Fruit fly (Drosophila melanogaster) whole organism, embryonic: ENCODE measurements around the gene HDAC4.
A peak's percentile ranks its signal among the peaks of the same experiment; 100 is the strongest.

Experiments used
- CG12155 ChIP-seq: fragments of 200-800 bp; sonication (Bioruptor generic); optimal IDR thresholded peaks from 3 replicates; lab custom pipeline; 2016; ENCODE audit warnings: missing biosample characterization, missing genetic modification characterization
- CG12769 ChIP-seq: fragments of 200-800 bp; sonication (Bioruptor generic); optimal IDR thresholded peaks from 2 replicates; lab custom pipeline; 2019; ENCODE audit warnings: missing biosample characterization, mild to moderate bottlenecking, missing genetic modification characterization, moderate library complexity
- CG13424 ChIP-seq: fragments of 200-800 bp; sonication (Bioruptor generic); optimal IDR thresholded peaks from 2 replicates; lab custom pipeline; 2019; ENCODE audit warnings: missing biosample characterization, mild to moderate bottlenecking, missing genetic modification characterization, moderate library complexity
- CG1603 ChIP-seq: fragments of 200-800 bp; sonication (Bioruptor generic); optimal IDR thresholded peaks from 2 replicates; lab custom pipeline; 2019; ENCODE audit warnings: missing biosample characterization, mild to moderate bottlenecking, missing genetic modification characterization, moderate library complexity
- CG17328 ChIP-seq: fragments of 200-800 bp; sonication (Bioruptor generic); IDR thresholded peaks from 2 replicates; pipeline ENCODE4 v1.3.6; 2022; ENCODE audit warnings: missing biosample characterization, missing genetic modification characterization
- CG18619 ChIP-seq: fragments of 200-800 bp; sonication (Bioruptor generic); optimal IDR thresholded peaks from 3 replicates; lab custom pipeline; 2017; ENCODE audit warnings: missing biosample characterization, mild to moderate bottlenecking, missing genetic modification characterization
- CG2129 ChIP-seq: fragments of 200-800 bp; sonication (Bioruptor generic); IDR thresholded peaks from 2 replicates; pipeline ENCODE4 v1.3.6; 2022; ENCODE audit warnings: missing biosample characterization, missing genetic modification characterization; ENCODE audit not compliant: partially characterized antibody
- CG2199 ChIP-seq: fragments of 200-800 bp; sonication (Bioruptor generic); IDR thresholded peaks from 3 replicates; pipeline ENCODE4 v1.3.6; 2022; ENCODE audit warnings: missing biosample characterization, missing genetic modification characterization
- CG32532 ChIP-seq: fragments of 200-800 bp; sonication (Bioruptor generic); IDR thresholded peaks from 2 replicates; pipeline ENCODE4 v1.3.6; 2022; ENCODE audit warnings: missing biosample characterization, missing genetic modification characterization
- CG33213 ChIP-seq: fragments of 200-800 bp; sonication (Bioruptor generic); optimal IDR thresholded peaks from 3 replicates; lab custom pipeline; 2016; ENCODE audit warnings: missing biosample characterization, missing genetic modification characterization
- CG4328 ChIP-seq: fragments of 200-800 bp; sonication (Bioruptor generic); optimal IDR thresholded peaks from 3 replicates; lab custom pipeline; 2017; ENCODE audit warnings: missing biosample characterization, missing genetic modification reagents, missing genetic modification characterization
- CG5180 ChIP-seq: fragments of 200-800 bp; sonication (Bioruptor generic); optimal IDR thresholded peaks from 3 replicates; lab custom pipeline; 2017; ENCODE audit warnings: missing biosample characterization, missing genetic modification characterization, mild to moderate bottlenecking, moderate library complexity, missing genetic modification reagents
- CG6254 ChIP-seq: fragments of 200-800 bp; sonication (Bioruptor generic); optimal IDR thresholded peaks from 3 replicates; lab custom pipeline; 2017; ENCODE audit warnings: mild to moderate bottlenecking, missing biosample characterization, missing genetic modification reagents, missing genetic modification characterization
- CG6683 ChIP-seq: fragments of 200-800 bp; sonication (Bioruptor generic); optimal IDR thresholded peaks from 2 replicates; lab custom pipeline; 2017; ENCODE audit warnings: missing biosample characterization, mild to moderate bottlenecking, missing genetic modification characterization, missing genetic modification reagents
- CG9215 ChIP-seq: fragments of 200-800 bp; sonication (Bioruptor generic); IDR thresholded peaks from 2 replicates; pipeline ENCODE4 v1.3.6; 2022; ENCODE audit warnings: missing biosample characterization, missing genetic modification characterization
- Dip2 ChIP-seq: fragments of 200-800 bp; sonication (Bioruptor generic); IDR thresholded peaks from 2 replicates; pipeline ENCODE4 v1.3.6; 2022; ENCODE audit warnings: missing biosample characterization, missing genetic modification characterization
- Drgx ChIP-seq: fragments of 200-800 bp; sonication (Bioruptor generic); IDR thresholded peaks from 2 replicates; pipeline ENCODE4 v1.3.6; 2022; ENCODE audit warnings: missing biosample characterization, missing genetic modification characterization
- Eip74EF ChIP-seq, 2 experiments: fragments of 200-800 bp in 1 of 2; fragments of >200 bp in 1 of 2; sonication (Bioruptor generic) in 1 of 2; optimal IDR thresholded peaks; 2 replicates each; lab custom pipeline; 2017 to 2019; ENCODE audit warnings: missing biosample characterization in 2 of 2, missing genetic modification characterization in 2 of 2, mild to moderate bottlenecking in 1 of 2, moderate library complexity in 1 of 2
- Fer1 ChIP-seq: fragments of 200-800 bp; sonication (Bioruptor generic); optimal IDR thresholded peaks from 2 replicates; lab custom pipeline; 2017; ENCODE audit warnings: missing biosample characterization, mild to moderate bottlenecking, missing genetic modification characterization
- Fer2 ChIP-seq: fragments of 200-800 bp; sonication (Bioruptor generic); optimal IDR thresholded peaks from 2 replicates; lab custom pipeline; 2018; ENCODE audit warnings: missing biosample characterization, mild to moderate bottlenecking, missing genetic modification characterization, moderate library complexity
- HHEX ChIP-seq: fragments of 200-800 bp; sonication (Bioruptor generic); optimal IDR thresholded peaks from 3 replicates; lab custom pipeline; 2017; ENCODE audit warnings: missing biosample characterization, mild to moderate bottlenecking, missing genetic modification characterization, missing genetic modification reagents
- Hmr ChIP-seq: fragments of 200-800 bp; sonication (Bioruptor generic); optimal IDR thresholded peaks from 3 replicates; lab custom pipeline; 2017; ENCODE audit warnings: mild to moderate bottlenecking, missing biosample characterization, missing genetic modification reagents, missing genetic modification characterization
- Med ChIP-seq: fragments of 200-800 bp; sonication (Bioruptor generic); peaks from one replicate; lab custom pipeline; 2016; ENCODE audit warnings: missing biosample characterization, missing genetic modification characterization, mild to moderate bottlenecking, inconsistent platforms, moderate library complexity
- Meics ChIP-seq: fragments of 200-800 bp; sonication (Bioruptor generic); optimal IDR thresholded peaks from 2 replicates; lab custom pipeline; 2017; ENCODE audit warnings: missing biosample characterization, mild to moderate bottlenecking, missing genetic modification characterization
- Oli ChIP-seq: fragments of 200-800 bp; sonication (Bioruptor generic); optimal IDR thresholded peaks from 2 replicates; lab custom pipeline; 2018; ENCODE audit warnings: missing biosample characterization, mild to moderate bottlenecking, missing genetic modification characterization, moderate library complexity
- PHDP ChIP-seq: fragments of 200-800 bp; sonication (Bioruptor generic); optimal IDR thresholded peaks from 3 replicates; lab custom pipeline; 2018; ENCODE audit warnings: missing biosample characterization, mild to moderate bottlenecking, missing genetic modification characterization, moderate library complexity
- Rfx ChIP-seq: fragments of 200-800 bp; sonication (Bioruptor generic); IDR thresholded peaks from 2 replicates; pipeline ENCODE4 v1.3.6; 2022; ENCODE audit warnings: missing biosample characterization, missing genetic modification characterization
- Sox100B ChIP-seq: fragments of 200-800 bp; sonication (Bioruptor generic); optimal IDR thresholded peaks from 3 replicates; lab custom pipeline; 2018; ENCODE audit warnings: missing biosample characterization, mild to moderate bottlenecking, missing genetic modification characterization
- ab ChIP-seq: fragments of 200-800 bp; sonication (Bioruptor generic); optimal IDR thresholded peaks from 2 replicates; lab custom pipeline; 2016; ENCODE audit warnings: missing biosample characterization, missing genetic modification characterization
- bsh ChIP-seq, 2 experiments: fragments of 200-800 bp; sonication (Bioruptor generic); optimal IDR thresholded peaks; 2 replicates each; lab custom pipeline; 2017 to 2018; ENCODE audit warnings: mild to moderate bottlenecking in 2 of 2, missing biosample characterization in 2 of 2, missing genetic modification characterization in 2 of 2, moderate library complexity in 1 of 2
- ci ChIP-seq: fragments of 200-800 bp; sonication (Bioruptor generic); IDR thresholded peaks from 3 replicates; pipeline ENCODE4 v1.3.6; 2022; ENCODE audit warnings: missing biosample characterization, missing genetic modification characterization
- crp ChIP-seq, 2 experiments: fragments of 200-800 bp; sonication (Bioruptor generic); optimal IDR thresholded peaks; 2 replicates in 1 of 2; 3 replicates in 1 of 2; lab custom pipeline; 2017; ENCODE audit warnings: missing biosample characterization in 2 of 2, missing genetic modification characterization in 2 of 2, mild to moderate bottlenecking in 1 of 2, moderate library complexity in 1 of 2
- cwo ChIP-seq: fragments of 200-800 bp; sonication (Bioruptor generic); optimal IDR thresholded peaks from 3 replicates; lab custom pipeline; 2017; ENCODE audit warnings: missing biosample characterization, missing genetic modification characterization, mild to moderate bottlenecking, moderate library complexity, missing genetic modification reagents
- fd64A ChIP-seq: fragments of 200-800 bp; sonication (Bioruptor generic); optimal IDR thresholded peaks from 3 replicates; lab custom pipeline; 2018; ENCODE audit warnings: missing biosample characterization, mild to moderate bottlenecking, missing genetic modification characterization
- gcm ChIP-seq: fragments of 200-800 bp; sonication (Bioruptor generic); optimal IDR thresholded peaks from 2 replicates; lab custom pipeline; 2019; ENCODE audit warnings: missing biosample characterization, mild to moderate bottlenecking, missing genetic modification characterization, moderate library complexity
- grau ChIP-seq: fragments of 200-800 bp; optimal IDR thresholded peaks from 3 replicates; lab custom pipeline; 2019; ENCODE audit warnings: missing biosample characterization, mild to moderate bottlenecking, missing genetic modification characterization, moderate library complexity
- kni ChIP-seq: fragments of 200-800 bp; sonication (Bioruptor generic); optimal IDR thresholded peaks from 3 replicates; lab custom pipeline; 2017; ENCODE audit warnings: mild to moderate bottlenecking, missing biosample characterization, missing genetic modification reagents, missing genetic modification characterization
- nom ChIP-seq: fragments of 200-800 bp; sonication (Bioruptor generic); optimal IDR thresholded peaks from 2 replicates; lab custom pipeline; 2017; ENCODE audit warnings: missing biosample characterization, missing genetic modification characterization, mild to moderate bottlenecking, moderate library complexity, missing genetic modification reagents
- phol ChIP-seq: fragments of 200-800 bp; sonication (Bioruptor generic); optimal IDR thresholded peaks from 3 replicates; lab custom pipeline; 2018; ENCODE audit warnings: missing biosample characterization, mild to moderate bottlenecking, missing genetic modification characterization, moderate library complexity
- sens ChIP-seq: fragments of 200-800 bp; sonication (Bioruptor generic); peaks from one replicate; lab custom pipeline; 2016; ENCODE audit warnings: missing biosample characterization, missing genetic modification characterization
- slbo ChIP-seq: fragments of 200-800 bp; sonication (Bioruptor generic); IDR thresholded peaks from 2 replicates; pipeline ENCODE4 v1.3.6; 2022; ENCODE audit warnings: missing biosample characterization, missing genetic modification characterization
- slou ChIP-seq: fragments of 200-800 bp; sonication (Bioruptor generic); optimal IDR thresholded peaks from 3 replicates; lab custom pipeline; 2016; ENCODE audit warnings: missing biosample characterization, missing genetic modification characterization
- so ChIP-seq: fragments of 200-800 bp; sonication (Bioruptor generic); IDR thresholded peaks from 3 replicates; pipeline ENCODE4 v1.3.6; 2022; ENCODE audit warnings: missing biosample characterization, missing genetic modification characterization
- sqz ChIP-seq: fragments of 200-800 bp; sonication (Bioruptor generic); optimal IDR thresholded peaks from 3 replicates; lab custom pipeline; 2018; ENCODE audit warnings: missing biosample characterization, mild to moderate bottlenecking, missing genetic modification characterization
- sug ChIP-seq: fragments of 200-800 bp; optimal IDR thresholded peaks from 2 replicates; lab custom pipeline; 2019; ENCODE audit warnings: missing biosample characterization, mild to moderate bottlenecking, missing genetic modification characterization, moderate library complexity

Gene HDAC4

dm6 chrX:13320697-13321445, 35.4 kb upstream of the HDAC4 start (continued):
- peak; percentile 16 for TF ChIP-seq CG18619 (GFP tag; lab: Kevin White, UChicago)
- peak; percentile 43 for TF ChIP-seq Med (GFP tag; lab: Kevin White, UChicago)
- TF ChIP-seq nom (GFP tag; lab: Kevin White, UChicago), result peak; percentile 35
- TF ChIP-seq Drgx, result no peak
- TF ChIP-seq sqz (GFP tag; lab: Kevin White, UChicago), result peak; percentile 39
- TF ChIP-seq CG12155 (GFP tag; lab: Kevin White, UChicago), result peak; percentile 22

DNA sequence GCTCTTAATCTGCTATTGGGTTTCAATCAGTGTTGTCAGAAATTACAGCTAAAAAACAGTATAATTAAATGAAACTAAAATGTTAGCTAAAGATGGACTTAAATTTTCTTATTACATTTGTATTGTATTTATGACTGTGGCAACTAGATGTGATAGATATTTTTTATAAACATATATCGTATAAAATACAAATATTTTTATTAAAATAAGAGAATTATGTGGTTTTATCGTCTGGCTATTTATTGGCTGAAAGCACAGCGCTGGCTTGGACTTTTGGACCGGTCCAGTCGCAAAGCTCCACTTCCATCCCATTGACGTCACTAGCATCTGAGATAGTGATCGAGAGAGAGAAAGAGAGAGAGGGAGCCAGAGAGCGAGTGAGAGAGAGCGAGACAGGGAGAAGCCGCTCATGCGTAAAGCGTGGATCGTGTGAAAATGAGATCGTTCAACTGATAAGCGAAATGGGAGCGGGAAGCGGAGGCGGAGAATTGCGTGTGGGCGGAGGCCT, 34.0 kb upstream of the HDAC4 start:
- no peak for TF ChIP-seq ab
- TF ChIP-seq CG32532 (GFP tag; lab: Robert Waterston, UW), result 0 out of 2 replicates have a peak, but pooled peaks have one; percentile 28
- TF ChIP-seq Fer2, result peak; percentile 33
- peak; percentile 60 for TF ChIP-seq CG6254 (GFP tag; lab: Kevin White, UChicago)
- TF ChIP-seq CG13424, result peak; percentile 61
- peak; percentile 65 for TF ChIP-seq Fer1 (GFP tag; lab: Kevin White, UChicago)
- TF ChIP-seq slbo (GFP tag; lab: Robert Waterston, UW), result peak; percentile 29; the same call in 1 of the 2 replicates
- no peak for TF ChIP-seq so (GFP tag; lab: Robert Waterston, UW)
- peak; percentile 32 for TF ChIP-seq kni (GFP tag; lab: Kevin White, UChicago)
- TF ChIP-seq gcm (GFP tag; lab: Kevin White, UChicago), result peak; percentile 23
- peak; percentile 40 for TF ChIP-seq cwo (GFP tag; lab: Kevin White, UChicago)
- TF ChIP-seq slou (GFP tag; lab: Kevin White, UChicago), result no peak
- peak; percentile 93 for TF ChIP-seq CG12769 (tag; lab: Kevin White, UChicago)
- TF ChIP-seq phol (tag; lab: Kevin White, UChicago), result peak; percentile 22
- TF ChIP-seq CG2199, result no peak
- peak; percentile 70 for TF ChIP-seq Med (GFP tag; lab: Kevin White, UChicago)
- peak; percentile 20 to 88 for TF ChIP-seq bsh (GFP tag; optimal IDR thresholded peaks at IDR 0.05; lab: Kevin White, UChicago)
- no peak for TF ChIP-seq CG17328 (GFP tag; lab: Robert Waterston, UW)
- TF ChIP-seq fd64A (GFP tag; lab: Kevin White, UChicago), result no peak
- 0 out of 2 replicates have a peak, but pooled peaks have one; percentile 26 for TF ChIP-seq CG9215
- peak; percentile 50 for TF ChIP-seq sens (GFP tag; lab: Kevin White, UChicago)
- no peak for TF ChIP-seq CG2129
- no peak for TF ChIP-seq crp (GFP tag; optimal IDR thresholded peaks at IDR 0.05; lab: Kevin White, UChicago)
- TF ChIP-seq CG1603 (tag; lab: Kevin White, UChicago), result no peak
- peak; percentile 22 for TF ChIP-seq CG5180 (GFP tag; lab: Kevin White, UChicago)
- TF ChIP-seq grau (tag; lab: Kevin White, UChicago), result peak; percentile 62
- TF ChIP-seq Dip2 (GFP tag; lab: Robert Waterston, UW), result no peak
- 0 out of 2 replicates have a peak, but pooled peaks have one; percentile 14 for TF ChIP-seq Rfx (GFP tag; lab: Robert Waterston, UW)
- peak; percentile 65 for TF ChIP-seq Sox100B (GFP tag; lab: Kevin White, UChicago)
- peak; percentile 28 for TF ChIP-seq CG6683 (GFP tag; lab: Kevin White, UChicago)
- TF ChIP-seq Oli (tag; lab: Kevin White, UChicago), result peak; percentile 2
- TF ChIP-seq Eip74EF (GFP tag; optimal IDR thresholded peaks at IDR 0.05; lab: Kevin White, UChicago), result peak in 1 of 2 experiments; percentile 42
- peak; percentile 66 for TF ChIP-seq Hmr (GFP tag; lab: Kevin White, UChicago)
- peak; percentile 42 for TF ChIP-seq HHEX (GFP tag; lab: Kevin White, UChicago)
- no peak for TF ChIP-seq ci
- no peak for TF ChIP-seq CG33213 (GFP tag; lab: Kevin White, UChicago)
- TF ChIP-seq PHDP, result peak; percentile 58
- TF ChIP-seq Meics, result peak; percentile 55
- peak; percentile 24 for TF ChIP-seq CG4328 (GFP tag; lab: Kevin White, UChicago)
- TF ChIP-seq sug, result peak; percentile 43
